Worm (Caenorhabditis elegans) whole organism, L3 larva: Measurements from ENCODE around the gene ZC84.6.

Source experiments
- R02D3.7 ChIP-seq: fragments of 150-350 bp; optimal IDR thresholded peaks from 2 replicates; lab custom pipeline; 2014; ENCODE audit warnings: missing biosample characterization, missing genetic modification characterization
- aly-2 ChIP-seq: fragments of 150-350 bp; optimal IDR thresholded peaks from 2 replicates; lab custom pipeline; 2014; ENCODE audit warnings: missing biosample characterization, missing genetic modification characterization
- ama-1 ChIP-seq: fragments of 150-350 bp; optimal IDR thresholded peaks from 2 replicates; lab custom pipeline; 2018
- ceh-16 ChIP-seq: sonication (generic microtip); optimal IDR thresholded peaks from 2 replicates; lab custom pipeline; 2017; ENCODE audit warnings: missing biosample characterization, missing genetic modification characterization
- ceh-28 ChIP-seq: fragments of 150-350 bp; optimal IDR thresholded peaks from 2 replicates; lab custom pipeline; 2014; ENCODE audit warnings: missing biosample characterization, missing genetic modification reagents, missing genetic modification characterization
- daf-12 ChIP-seq: fragments of 150-350 bp; optimal IDR thresholded peaks from 2 replicates; lab custom pipeline; 2014; ENCODE audit warnings: missing biosample characterization, missing genetic modification reagents, missing genetic modification characterization
- egl-27 ChIP-seq: sonication (generic microtip); optimal IDR thresholded peaks from 4 replicates; lab custom pipeline; 2017; ENCODE audit warnings: missing biosample characterization, missing genetic modification reagents, missing genetic modification characterization
- egl-5 ChIP-seq: fragments of 150-350 bp; optimal IDR thresholded peaks from 2 replicates; lab custom pipeline; 2017; ENCODE audit warnings: missing biosample characterization, missing genetic modification reagents, missing genetic modification characterization, inconsistent platforms
- elt-1 ChIP-seq: fragments of 150-350 bp; optimal IDR thresholded peaks from 2 replicates; lab custom pipeline; 2014; ENCODE audit warnings: missing biosample characterization, missing genetic modification characterization
- elt-2 ChIP-seq: sonication (generic microtip); optimal IDR thresholded peaks from 2 replicates; lab custom pipeline; 2016; ENCODE audit warnings: missing genetic modification reagents, mild to moderate bottlenecking, missing genetic modification characterization, missing compliant biosample characterization
- elt-3 ChIP-seq, 3 experiments: fragments of 150-350 bp in 1 of 3; sonication (generic microtip) in 2 of 3; optimal IDR thresholded peaks; 2 replicates in 2 of 3; 4 replicates in 1 of 3; lab custom pipeline; 2014 to 2017; ENCODE audit warnings: missing biosample characterization in 3 of 3, missing genetic modification characterization in 3 of 3
- fkh-10 ChIP-seq: sonication (generic microtip); optimal IDR thresholded peaks from 2 replicates; lab custom pipeline; 2017; ENCODE audit warnings: missing biosample characterization, missing genetic modification reagents, missing genetic modification characterization
- fkh-2 ChIP-seq: fragments of 150-350 bp; optimal IDR thresholded peaks from 2 replicates; lab custom pipeline; 2014; ENCODE audit warnings: missing biosample characterization, missing genetic modification reagents, missing genetic modification characterization
- fos-1 ChIP-seq: fragments of 150-350 bp; optimal IDR thresholded peaks from 2 replicates; lab custom pipeline; 2014; ENCODE audit warnings: missing biosample characterization, missing genetic modification characterization
- hmg-11 ChIP-seq: sonication (generic microtip); optimal IDR thresholded peaks from 2 replicates; lab custom pipeline; 2016; ENCODE audit warnings: missing genetic modification characterization, missing compliant biosample characterization
- lin-39 ChIP-seq: fragments of 150-350 bp; optimal IDR thresholded peaks from 2 replicates; lab custom pipeline; 2018; ENCODE audit warnings: missing biosample characterization, missing genetic modification reagents, missing genetic modification characterization
- lsy-12 ChIP-seq: sonication (generic microtip); optimal IDR thresholded peaks from 2 replicates; lab custom pipeline; 2016; ENCODE audit warnings: mild to moderate bottlenecking, missing genetic modification characterization, missing compliant biosample characterization
- mml-1 ChIP-seq: fragments of 150-350 bp; sonication (generic microtip); optimal IDR thresholded peaks from 3 replicates; lab custom pipeline; 2014; ENCODE audit warnings: missing biosample characterization, missing genetic modification characterization
- nfya-1 ChIP-seq: sonication (generic microtip); optimal IDR thresholded peaks from 2 replicates; lab custom pipeline; 2017; ENCODE audit warnings: missing genetic modification characterization, mild to moderate bottlenecking, missing compliant biosample characterization, antibody characterized with exemption, moderate library complexity; ENCODE audit not compliant: insufficient read depth
- nhr-12 ChIP-seq: fragments of 150-350 bp; optimal IDR thresholded peaks from 2 replicates; lab custom pipeline; 2014; ENCODE audit warnings: missing biosample characterization, missing genetic modification characterization
- nhr-23 ChIP-seq: fragments of 150-350 bp; optimal IDR thresholded peaks from 2 replicates; lab custom pipeline; 2014; ENCODE audit warnings: missing biosample characterization, missing genetic modification reagents, missing genetic modification characterization
- nhr-237 ChIP-seq: fragments of 150-350 bp; optimal IDR thresholded peaks from 2 replicates; lab custom pipeline; 2014; ENCODE audit warnings: missing biosample characterization, missing genetic modification characterization
- nhr-28 ChIP-seq: fragments of 150-350 bp; optimal IDR thresholded peaks from 2 replicates; lab custom pipeline; 2014; ENCODE audit warnings: missing biosample characterization, missing genetic modification characterization
- nhr-43 ChIP-seq: sonication (generic microtip); optimal IDR thresholded peaks from 2 replicates; lab custom pipeline; 2016; ENCODE audit warnings: mild to moderate bottlenecking, missing genetic modification characterization, missing compliant biosample characterization; ENCODE audit not compliant: poor library complexity, severe bottlenecking
- nhr-67 ChIP-seq: fragments of 150-350 bp; optimal IDR thresholded peaks from 2 replicates; lab custom pipeline; 2014; ENCODE audit warnings: missing biosample characterization, missing genetic modification characterization
- nhr-77 ChIP-seq: fragments of 150-350 bp; optimal IDR thresholded peaks from 2 replicates; lab custom pipeline; 2014; ENCODE audit warnings: missing biosample characterization, missing genetic modification characterization
- pha-4 ChIP-seq: fragments of 150-350 bp; optimal IDR thresholded peaks from 2 replicates; lab custom pipeline; 2014; ENCODE audit warnings: missing biosample characterization, missing genetic modification reagents, missing genetic modification characterization
- sea-2 ChIP-seq: fragments of 150-350 bp; sonication (generic microtip); optimal IDR thresholded peaks from 4 replicates; lab custom pipeline; 2014; ENCODE audit warnings: missing biosample characterization, missing genetic modification reagents, missing genetic modification characterization
- snpc-4 ChIP-seq: fragments of 150-350 bp; optimal IDR thresholded peaks from 2 replicates; lab custom pipeline; 2014; ENCODE audit warnings: missing biosample characterization, missing genetic modification characterization
- tbx-2 ChIP-seq: sonication (generic microtip); optimal IDR thresholded peaks from 2 replicates; lab custom pipeline; 2016; ENCODE audit warnings: mild to moderate bottlenecking, missing genetic modification characterization, missing compliant biosample characterization
- unc-39 ChIP-seq: sonication (generic microtip); optimal IDR thresholded peaks from 4 replicates; lab custom pipeline; 2017; ENCODE audit warnings: missing biosample characterization, missing genetic modification characterization
- unc-62 ChIP-seq: fragments of 150-350 bp; sonication (generic microtip); optimal IDR thresholded peaks from 4 replicates; lab custom pipeline; 2014; ENCODE audit warnings: missing biosample characterization, missing genetic modification reagents, missing genetic modification characterization
- zag-1 ChIP-seq: fragments of 150-350 bp; optimal IDR thresholded peaks from 2 replicates; lab custom pipeline; 2014; ENCODE audit warnings: missing biosample characterization, missing genetic modification characterization
- ztf-11 ChIP-seq: fragments of 150-350 bp; optimal IDR thresholded peaks from 2 replicates; lab custom pipeline; 2014; ENCODE audit warnings: missing biosample characterization, missing genetic modification characterization

Gene ZC84.6

DNA sequence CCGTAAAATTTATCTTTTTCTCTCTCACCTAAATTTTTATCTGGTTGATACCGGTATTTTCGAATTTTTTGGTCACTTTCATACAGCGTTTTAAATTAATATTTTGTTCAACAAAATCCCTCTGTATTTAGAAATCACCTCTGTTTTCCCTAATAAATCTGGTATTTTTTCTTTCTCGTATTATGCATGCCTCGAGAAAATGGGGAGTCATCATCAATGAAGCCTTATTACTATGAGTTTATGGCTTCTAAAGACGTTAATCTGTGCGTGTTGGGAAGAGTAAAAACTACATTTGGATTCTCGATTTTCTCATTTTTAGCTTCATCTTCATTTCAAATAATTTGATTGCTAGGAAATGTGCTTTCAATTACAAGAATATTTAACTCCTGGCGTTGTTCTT, 13.8 kb downstream of the ZC84.6 start, which contains the start of gene ZC84.7:
Gene ZC84.7, plus strand, starts transcription at position 301 of the 400 bp plus-strand sequence.
- TF ChIP-seq tbx-2 (tag; lab: Kevin White, UChicago) (no peak), sea-2 (GFP tag; lab: Kevin White, UChicago) (no peak), elt-1 (tag; lab: Kevin White, UChicago) (no peak), fkh-10 (GFP tag; lab: Kevin White, UChicago) (no peak), ama-1 (lab: Kevin White, UChicago) (no peak), mml-1 (no peak), zag-1 (tag; lab: Kevin White, UChicago) (no peak), aly-2 (tag; lab: Kevin White, UChicago) (no peak), nhr-77 (tag; lab: Kevin White, UChicago) (no peak), R02D3.7 (tag; lab: Kevin White, UChicago) (no peak), pha-4 (tag; lab: Kevin White, UChicago) (no peak)
- TF ChIP-seq, all 47 proteins: peak for 0

DNA sequence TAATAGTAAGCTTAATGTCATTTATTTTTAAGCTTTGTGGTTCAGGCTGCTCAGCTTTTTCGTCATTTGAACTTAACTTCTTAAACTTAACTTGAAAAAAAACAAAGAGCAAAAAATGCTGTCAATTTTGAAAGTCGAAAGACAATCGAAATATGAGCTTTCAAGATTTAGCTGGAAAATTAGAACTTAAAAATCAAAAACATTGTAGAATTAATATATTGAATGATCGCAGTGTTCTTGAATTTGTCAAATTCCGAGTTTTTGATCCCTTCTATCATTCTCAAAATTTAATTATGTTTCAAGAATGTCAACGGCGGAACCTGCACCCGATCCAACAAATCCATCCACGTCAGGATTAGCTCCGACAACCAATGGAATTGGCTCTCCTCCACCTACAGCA, 18.3 kb downstream of the ZC84.6 start, which contains the start of gene tax-4:
Gene tax-4, plus strand, starts transcription at position 301 of the 400 bp plus-strand sequence.
- TF ChIP-seq nhr-28 (tag; lab: Kevin White, UChicago) (no peak), ztf-11 (tag; lab: Kevin White, UChicago) (no peak)

DNA sequence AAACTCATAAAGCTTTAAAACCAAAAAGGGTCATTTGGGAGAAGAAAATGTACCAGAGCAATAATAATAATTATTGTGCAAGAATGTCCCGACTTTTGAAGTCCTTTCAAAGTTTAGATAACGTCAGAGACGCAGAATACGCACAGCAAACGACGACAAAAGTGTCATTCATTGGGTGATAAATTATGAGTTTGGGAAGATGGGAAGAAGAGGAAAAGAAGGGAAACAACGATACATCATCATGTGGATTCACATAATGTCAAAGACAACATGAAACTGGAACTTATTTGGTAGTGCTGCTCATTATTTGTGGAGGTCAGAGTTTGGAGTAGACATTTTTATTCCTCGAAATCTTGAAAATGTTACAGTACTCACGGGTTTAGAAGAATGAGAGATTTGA, 21.6 kb downstream of the ZC84.6 start:
- TF ChIP-seq ceh-28 (no peak), lin-39 (tag; lab: Kevin White, UChicago) (peak; percentile 19), ama-1 (lab: Kevin White, UChicago) (no peak), pha-4 (tag; lab: Kevin White, UChicago) (no peak), egl-5 (peak; percentile 37), nfya-1 (tag; lab: Kevin White, UChicago) (no peak), unc-62 (peak; percentile 1), snpc-4 (tag; lab: Kevin White, UChicago) (no peak), ztf-11 (tag; lab: Kevin White, UChicago) (no peak), zag-1 (tag; lab: Kevin White, UChicago) (no peak), fkh-10 (GFP tag; lab: Kevin White, UChicago) (no peak)
- TF ChIP-seq, all 47 proteins: peak for 3

DNA sequence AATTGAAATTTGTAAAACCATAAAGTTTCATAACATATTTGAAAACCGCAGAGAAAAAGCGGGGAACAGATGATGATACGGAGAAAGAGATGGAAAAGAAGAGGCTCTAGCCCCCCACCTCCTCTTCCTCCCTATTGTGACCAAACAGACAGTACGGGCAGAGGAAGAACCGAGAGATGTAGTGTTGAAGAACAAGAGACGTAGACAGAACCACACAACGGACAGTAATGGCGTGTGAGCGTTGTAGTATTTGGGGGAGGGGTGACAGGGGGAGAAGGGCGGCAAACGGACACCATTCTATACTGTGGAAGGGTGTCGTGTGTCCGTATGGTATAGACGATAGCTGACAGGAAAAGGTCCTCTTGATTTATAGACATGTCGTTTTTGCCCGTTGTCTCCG, 23.5 kb downstream of the ZC84.6 start:
- TF ChIP-seq nhr-43 (tag; lab: Kevin White, UChicago) (no peak), hmg-11 (tag; lab: Kevin White, UChicago) (peak; percentile 25), nhr-67 (no peak)

DNA sequence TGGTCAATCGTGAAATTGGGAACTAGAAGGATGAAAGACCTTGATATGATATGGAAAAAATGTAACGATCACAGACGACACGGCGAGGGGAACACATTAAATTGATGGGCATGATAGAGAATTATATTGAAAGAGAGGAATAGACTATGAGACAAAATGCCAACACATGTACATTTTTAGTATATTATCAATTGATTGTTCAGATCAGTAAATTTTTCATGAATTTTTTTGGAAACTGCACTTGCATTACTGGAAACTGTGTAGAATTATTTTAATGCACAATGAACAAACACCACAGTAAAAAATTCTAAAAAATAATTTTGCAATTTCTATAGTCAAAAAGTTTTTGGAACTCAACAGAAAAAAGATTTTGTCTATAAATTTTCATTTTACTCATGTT, 26.3 kb downstream of the ZC84.6 start:
- TF ChIP-seq elt-3 (tag; optimal IDR thresholded peaks at IDR 0.05; lab: Kevin White, UChicago) (peak in 1 of 3 experiments; percentile 27), egl-27 (tag; lab: Kevin White, UChicago) (no peak), egl-5 (peak; percentile 2)

DNA sequence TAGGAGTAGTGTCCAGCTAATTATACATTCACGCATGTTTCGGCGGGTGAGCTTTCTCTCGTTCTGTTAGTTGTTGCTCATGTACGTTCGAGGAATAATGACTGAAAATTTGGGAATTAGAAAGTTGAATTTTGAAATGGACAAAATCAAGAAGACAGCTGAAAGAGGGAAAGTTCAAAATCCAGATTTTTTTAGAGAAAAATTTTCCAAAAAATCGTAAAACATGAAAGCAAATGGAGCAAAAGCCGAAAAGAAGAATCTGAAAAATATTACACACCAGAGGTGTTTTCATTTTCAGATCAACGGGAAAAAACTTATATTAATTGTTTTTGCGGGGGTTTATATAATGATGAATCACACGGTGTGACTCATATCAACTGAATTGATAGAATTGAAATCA, 26.8 kb downstream of the ZC84.6 start, which contains the start of gene ina-1:
Gene ina-1, minus strand, starts transcription at position 101 of the 400 bp plus-strand sequence.
- TF ChIP-seq unc-62 (no peak), nhr-12 (no peak), nhr-23 (tag; lab: Kevin White, UChicago) (no peak), unc-39 (no peak), elt-2 (no peak), lin-39 (tag; lab: Kevin White, UChicago) (no peak), ceh-16 (no peak), nhr-77 (tag; lab: Kevin White, UChicago) (no peak), fos-1 (no peak), lsy-12 (tag; lab: Kevin White, UChicago) (no peak), nhr-28 (tag; lab: Kevin White, UChicago) (no peak), pha-4 (tag; lab: Kevin White, UChicago) (no peak), nhr-237 (tag; lab: Kevin White, UChicago) (no peak), fkh-10 (GFP tag; lab: Kevin White, UChicago) (no peak), fkh-2 (tag; lab: Kevin White, UChicago) (no peak), daf-12 (tag; lab: Kevin White, UChicago) (no peak)
- TF ChIP-seq, all 47 proteins: peak for 0
